Worm (Caenorhabditis elegans) whole organism, L2 larva: ENCODE results near the gene F11E6.10.

Experiments
- ama-1 ChIP-seq: fragments of 150-350 bp; optimal IDR thresholded peaks from 2 replicates; lab custom pipeline; 2018; ENCODE audit warnings: inconsistent platforms
- ceh-82 ChIP-seq: fragments of 150-350 bp; optimal IDR thresholded peaks from 2 replicates; lab custom pipeline; 2014; ENCODE audit warnings: missing biosample characterization, missing genetic modification characterization
- nhr-237 ChIP-seq: fragments of 150-350 bp; optimal IDR thresholded peaks from 2 replicates; lab custom pipeline; 2014; ENCODE audit warnings: missing biosample characterization, missing genetic modification characterization
- skn-1 ChIP-seq: sonication (generic microtip); optimal IDR thresholded peaks from 2 replicates; lab custom pipeline; 2017; ENCODE audit warnings: missing biosample characterization, missing genetic modification characterization
- snpc-4 ChIP-seq: fragments of 150-350 bp; optimal IDR thresholded peaks from 2 replicates; lab custom pipeline; 2014; ENCODE audit warnings: missing biosample characterization, missing genetic modification characterization

DNA sequence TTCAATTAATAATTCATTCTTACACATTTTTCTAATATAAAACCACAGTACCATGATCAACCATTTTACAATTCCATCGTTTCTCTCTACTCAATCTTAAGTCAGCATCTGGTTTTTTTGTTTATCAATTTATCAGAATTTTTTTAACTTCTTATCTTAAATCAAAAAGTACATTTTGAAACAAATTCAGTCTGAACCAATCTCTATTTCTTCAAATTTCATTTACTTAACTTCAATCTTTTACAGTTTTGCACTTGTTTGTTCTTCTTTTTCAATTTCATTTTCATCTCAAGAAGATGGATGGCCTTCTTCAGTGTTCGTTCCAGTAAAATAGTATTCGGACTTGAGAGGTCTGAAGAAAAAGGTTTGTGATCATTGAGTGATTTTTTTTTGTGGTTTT, 10.1 kb upstream of the F11E6.10 start, which contains the start of gene gba-3:
- TF ChIP-seq snpc-4 (no peak), skn-1 (tag; lab: Kevin White, UChicago) (no peak), ceh-82 (tag; lab: Kevin White, UChicago) (no peak), ama-1 (lab: Kevin White, UChicago) (no peak), nhr-237 (tag; lab: Kevin White, UChicago) (no peak)
